Fruit fly (Drosophila melanogaster) whole organism, embryonic: ENCODE measurements around the gene CG15725.

Experiments
- CG11247 ChIP-seq: fragments of 200-800 bp; sonication (Bioruptor generic); IDR thresholded peaks from 2 replicates; pipeline ENCODE4 v1.3.6; 2022; ENCODE audit warnings: missing biosample characterization, missing genetic modification characterization
- CG1647 ChIP-seq: fragments of 200-800 bp; sonication (Bioruptor generic); optimal IDR thresholded peaks from 3 replicates; lab custom pipeline; 2016; ENCODE audit warnings: missing biosample characterization, missing genetic modification characterization
- CG16813 ChIP-seq: fragments of 200-800 bp; sonication (Bioruptor generic); IDR thresholded peaks from 3 replicates; pipeline ENCODE4 v1.3.6; 2022; ENCODE audit warnings: missing biosample characterization, missing genetic modification characterization; ENCODE audit not compliant: partially characterized antibody
- CG17361 ChIP-seq: fragments of 200-800 bp; sonication (Bioruptor generic); IDR thresholded peaks from 3 replicates; pipeline ENCODE4 v1.3.6; 2022; ENCODE audit warnings: missing biosample characterization, missing genetic modification characterization
- CG1792 ChIP-seq: fragments of 200-800 bp; sonication (Bioruptor generic); optimal IDR thresholded peaks from 2 replicates; lab custom pipeline; 2016; ENCODE audit warnings: missing biosample characterization, missing genetic modification characterization
- CG2202 ChIP-seq: fragments of 200-800 bp; sonication (Bioruptor generic); optimal IDR thresholded peaks from 2 replicates; lab custom pipeline; 2018; ENCODE audit warnings: missing biosample characterization, mild to moderate bottlenecking, missing genetic modification characterization
- CG31224 ChIP-seq: fragments of 200-800 bp; sonication (Bioruptor generic); IDR thresholded peaks from 2 replicates; pipeline ENCODE4 v1.3.6; 2022; ENCODE audit warnings: missing biosample characterization, missing genetic modification characterization
- CG32767 ChIP-seq: fragments of 200-800 bp; sonication (Bioruptor generic); IDR thresholded peaks from 2 replicates; pipeline ENCODE4 v1.3.6; 2022; ENCODE audit warnings: missing biosample characterization, missing genetic modification characterization
- CG32772 ChIP-seq: fragments of 200-800 bp; sonication (Bioruptor generic); IDR thresholded peaks from 2 replicates; pipeline ENCODE4 v1.3.6; 2022; ENCODE audit warnings: missing biosample characterization, missing genetic modification characterization
- CG33213 ChIP-seq: fragments of 200-800 bp; sonication (Bioruptor generic); optimal IDR thresholded peaks from 3 replicates; lab custom pipeline; 2016; ENCODE audit warnings: missing biosample characterization, missing genetic modification characterization
- CG33557 ChIP-seq: fragments of 200-800 bp; sonication (Bioruptor generic); optimal IDR thresholded peaks from 2 replicates; lab custom pipeline; 2019; ENCODE audit warnings: missing biosample characterization, mild to moderate bottlenecking, missing genetic modification characterization, moderate library complexity
- CG6272 ChIP-seq: fragments of 200-800 bp; sonication (Bioruptor generic); IDR thresholded peaks from 2 replicates; pipeline ENCODE4 v1.3.6; 2022; ENCODE audit warnings: missing biosample characterization, missing genetic modification characterization
- CG6683 ChIP-seq: fragments of 200-800 bp; sonication (Bioruptor generic); optimal IDR thresholded peaks from 2 replicates; lab custom pipeline; 2017; ENCODE audit warnings: missing biosample characterization, mild to moderate bottlenecking, missing genetic modification characterization, missing genetic modification reagents
- CG7745 ChIP-seq: fragments of 200-800 bp; sonication (Bioruptor generic); optimal IDR thresholded peaks from 2 replicates; lab custom pipeline; 2018; ENCODE audit warnings: missing biosample characterization, mild to moderate bottlenecking, missing genetic modification characterization, moderate library complexity
- CG7963 ChIP-seq: fragments of 200-800 bp; sonication (Bioruptor generic); IDR thresholded peaks from 3 replicates; pipeline ENCODE4 v1.3.6; 2022; ENCODE audit warnings: missing biosample characterization, missing genetic modification characterization; ENCODE audit not compliant: partially characterized antibody
- CoRest ChIP-seq: fragments of 200-800 bp; sonication (Bioruptor generic); optimal IDR thresholded peaks from 3 replicates; lab custom pipeline; 2018; ENCODE audit warnings: missing biosample characterization, mild to moderate bottlenecking, missing genetic modification characterization, moderate library complexity
- Dbx ChIP-seq: fragments of 200-800 bp; sonication (Bioruptor generic); IDR thresholded peaks from 3 replicates; pipeline ENCODE4 v1.3.6; 2022; ENCODE audit warnings: missing biosample characterization, missing genetic modification characterization
- GATAe ChIP-seq: fragments of 200-800 bp; sonication (Bioruptor generic); conservative IDR thresholded peaks from 2 replicates; pipeline ENCODE4 v1.3.6; 2022; ENCODE audit warnings: missing biosample characterization, missing genetic modification characterization
- H2.0 ChIP-seq: fragments of 200-800 bp; sonication (Bioruptor generic); IDR thresholded peaks from 2 replicates; pipeline ENCODE4 v1.3.6; 2022; ENCODE audit warnings: missing biosample characterization, missing genetic modification characterization
- HHEX ChIP-seq: fragments of 200-800 bp; sonication (Bioruptor generic); optimal IDR thresholded peaks from 3 replicates; lab custom pipeline; 2017; ENCODE audit warnings: missing biosample characterization, mild to moderate bottlenecking, missing genetic modification characterization, missing genetic modification reagents
- HLH54F ChIP-seq: fragments of 200-800 bp; sonication (Bioruptor generic); optimal IDR thresholded peaks from 3 replicates; lab custom pipeline; 2016; ENCODE audit warnings: missing biosample characterization, missing genetic modification characterization
- HLHmδ ChIP-seq: fragments of 200-800 bp; sonication (Bioruptor generic); optimal IDR thresholded peaks from 2 replicates; lab custom pipeline; 2018; ENCODE audit warnings: missing biosample characterization, mild to moderate bottlenecking, missing genetic modification characterization, moderate library complexity
- HmgD ChIP-seq: fragments of 200-800 bp; sonication (Bioruptor generic); optimal IDR thresholded peaks from 3 replicates; lab custom pipeline; 2016; ENCODE audit warnings: missing biosample characterization, missing genetic modification characterization
- MTF-1 ChIP-seq: fragments of 200-800 bp; sonication (Bioruptor generic); optimal IDR thresholded peaks from 2 replicates; lab custom pipeline; 2018; ENCODE audit warnings: missing biosample characterization, mild to moderate bottlenecking, missing genetic modification characterization, borderline replicate concordance
- Neu2 ChIP-seq: fragments of 200-800 bp; sonication (Bioruptor generic); optimal IDR thresholded peaks from 3 replicates; lab custom pipeline; 2016; ENCODE audit warnings: missing biosample characterization, missing genetic modification characterization, borderline replicate concordance
- Nf-YC ChIP-seq: fragments of 200-800 bp; optimal IDR thresholded peaks from 3 replicates; lab custom pipeline; 2019; ENCODE audit warnings: missing biosample characterization, mild to moderate bottlenecking, missing genetic modification characterization, moderate library complexity
- PHDP ChIP-seq: fragments of 200-800 bp; sonication (Bioruptor generic); optimal IDR thresholded peaks from 3 replicates; lab custom pipeline; 2018; ENCODE audit warnings: missing biosample characterization, mild to moderate bottlenecking, missing genetic modification characterization, moderate library complexity
- Sin3A ChIP-seq: fragments of >200 bp; optimal IDR thresholded peaks from 2 replicates; lab custom pipeline; 2018
- Six4 ChIP-seq: fragments of 200-800 bp; sonication (Bioruptor generic); optimal IDR thresholded peaks from 2 replicates; lab custom pipeline; 2016; ENCODE audit warnings: missing biosample characterization, missing genetic modification characterization
- Sry-δ ChIP-seq: fragments of 200-800 bp; sonication (Bioruptor generic); optimal IDR thresholded peaks from 2 replicates; lab custom pipeline; 2016; ENCODE audit warnings: missing biosample characterization, missing genetic modification characterization
- ab ChIP-seq: fragments of 200-800 bp; sonication (Bioruptor generic); optimal IDR thresholded peaks from 2 replicates; lab custom pipeline; 2016; ENCODE audit warnings: missing biosample characterization, missing genetic modification characterization
- az2 ChIP-seq: fragments of 200-800 bp; sonication (Bioruptor generic); optimal IDR thresholded peaks from 3 replicates; lab custom pipeline; 2016; ENCODE audit warnings: missing biosample characterization, missing genetic modification characterization
- croc ChIP-seq: fragments of 200-800 bp; sonication (Bioruptor generic); conservative IDR thresholded peaks from 3 replicates; pipeline ENCODE4 v1.3.6; 2022; ENCODE audit warnings: missing biosample characterization, missing genetic modification characterization
- disco-r ChIP-seq: fragments of 200-800 bp; sonication (Bioruptor generic); optimal IDR thresholded peaks from 2 replicates; lab custom pipeline; 2016; ENCODE audit warnings: missing biosample characterization, missing genetic modification characterization
- dpn ChIP-seq, 2 experiments: fragments of 200-800 bp; sonication (Bioruptor generic); optimal IDR thresholded peaks; 3 replicates each; lab custom pipeline; 2016; ENCODE audit warnings: missing biosample characterization in 2 of 2, missing genetic modification characterization in 2 of 2
- ems ChIP-seq: fragments of 200-800 bp; sonication (Bioruptor generic); optimal IDR thresholded peaks from 3 replicates; lab custom pipeline; 2016; ENCODE audit warnings: missing biosample characterization, missing genetic modification characterization
- fd102C ChIP-seq: fragments of 200-800 bp; sonication (Bioruptor generic); optimal IDR thresholded peaks from 2 replicates; lab custom pipeline; 2018; ENCODE audit warnings: missing biosample characterization, mild to moderate bottlenecking, missing genetic modification characterization, moderate library complexity
- gsb-n ChIP-seq: fragments of 200-800 bp; sonication (Bioruptor generic); optimal IDR thresholded peaks from 3 replicates; lab custom pipeline; 2018; ENCODE audit warnings: missing biosample characterization, mild to moderate bottlenecking, missing genetic modification characterization
- ham ChIP-seq: fragments of 200-800 bp; sonication (Bioruptor generic); IDR thresholded peaks from 2 replicates; pipeline ENCODE4 v1.3.6; 2022; ENCODE audit warnings: missing biosample characterization, missing genetic modification characterization
- hb ChIP-seq: fragments of 200-800 bp; sonication (Bioruptor generic); IDR thresholded peaks from 3 replicates; pipeline ENCODE4 v1.3.6; 2022; ENCODE audit warnings: missing biosample characterization, missing genetic modification characterization; ENCODE audit not compliant: partially characterized antibody
- insv ChIP-seq, 2 experiments: fragments of 200-800 bp; sonication (Bioruptor generic); optimal IDR thresholded peaks; 3 replicates each; lab custom pipeline; 2016 to 2018; ENCODE audit warnings: missing biosample characterization in 2 of 2, missing genetic modification characterization in 2 of 2
- knrl ChIP-seq: fragments of 200-800 bp; sonication (Bioruptor generic); IDR thresholded peaks from 3 replicates; pipeline ENCODE4 v1.3.6; 2022; ENCODE audit warnings: missing biosample characterization, missing genetic modification characterization; ENCODE audit not compliant: partially characterized antibody
- lbe ChIP-seq: fragments of 200-800 bp; sonication (Bioruptor generic); optimal IDR thresholded peaks from 2 replicates; lab custom pipeline; 2016; ENCODE audit warnings: missing biosample characterization, mild to moderate bottlenecking, missing genetic modification characterization
- mirr ChIP-seq: fragments of 200-800 bp; sonication (Bioruptor generic); optimal IDR thresholded peaks from 3 replicates; lab custom pipeline; 2018; ENCODE audit warnings: missing biosample characterization, mild to moderate bottlenecking, missing genetic modification characterization
- pros ChIP-seq: fragments of 200-800 bp; sonication (Bioruptor generic); optimal IDR thresholded peaks from 3 replicates; lab custom pipeline; 2019; ENCODE audit warnings: missing biosample characterization, mild to moderate bottlenecking, missing genetic modification characterization, moderate library complexity
- pzg ChIP-seq: fragments of 200-800 bp; sonication (Bioruptor generic); optimal IDR thresholded peaks from 3 replicates; lab custom pipeline; 2018; ENCODE audit warnings: missing biosample characterization, mild to moderate bottlenecking, missing genetic modification characterization, moderate library complexity
- tup ChIP-seq: fragments of 200-800 bp; sonication (Bioruptor generic); optimal IDR thresholded peaks from 2 replicates; lab custom pipeline; 2016; ENCODE audit warnings: missing biosample characterization, mild to moderate bottlenecking, missing genetic modification characterization, moderate library complexity
- z ChIP-seq: fragments of 200-800 bp; sonication (Bioruptor generic); IDR thresholded peaks from 3 replicates; pipeline ENCODE4 v1.3.6; 2022; ENCODE audit warnings: missing biosample characterization, missing genetic modification characterization
- zfh1 ChIP-seq: fragments of 200-800 bp; sonication (Bioruptor generic); IDR thresholded peaks from 3 replicates; pipeline ENCODE4 v1.3.6; 2022; ENCODE audit warnings: missing biosample characterization, missing genetic modification characterization

CG15725 gene

dm6 chrX:12750928-12751631, 45.4 kb downstream of the CG15725 start (continued):
- TF ChIP-seq fd102C (GFP tag; lab: Kevin White, UChicago): peak; percentile 96
- TF ChIP-seq knrl (GFP tag; lab: Robert Waterston, UW): peak; percentile 62; the same call in 2 of the 3 replicates
- TF ChIP-seq CG1792 (GFP tag; lab: Kevin White, UChicago): peak; percentile 100
- TF ChIP-seq Six4 (GFP tag; lab: Kevin White, UChicago): peak; percentile 100
- TF ChIP-seq CG31224 (GFP tag; lab: Robert Waterston, UW): peak; percentile 99
- peak; percentile 88 for TF ChIP-seq Sry-δ (GFP tag; lab: Kevin White, UChicago)
- TF ChIP-seq Nf-YC (tag; lab: Kevin White, UChicago): peak; percentile 96
- TF ChIP-seq az2: peak; percentile 100
- TF ChIP-seq CG6272: peak; percentile 99
- TF ChIP-seq CG7745 (tag; lab: Kevin White, UChicago): peak; percentile 1
- peak; percentile 99 for TF ChIP-seq H2.0
- TF ChIP-seq CG11247 (GFP tag; lab: Robert Waterston, UW): peak; percentile 99
- peak; percentile 71; the same call in 2 of the 3 replicates for TF ChIP-seq z
- peak; percentile 100 for TF ChIP-seq ham
- TF ChIP-seq CG17361 (GFP tag; lab: Robert Waterston, UW): peak; percentile 100
- TF ChIP-seq CG7963 (GFP tag; lab: Robert Waterston, UW): peak; percentile 62; the same call in 2 of the 3 replicates
- peak; percentile 85 to 90 for TF ChIP-seq insv (GFP tag; optimal IDR thresholded peaks at IDR 0.05; lab: Kevin White, UChicago)
- TF ChIP-seq mirr (GFP tag; lab: Kevin White, UChicago): peak; percentile 99
- no peak for TF ChIP-seq HLHmδ (GFP tag; lab: Kevin White, UChicago)
- TF ChIP-seq Neu2: peak; percentile 97
- TF ChIP-seq Sin3A (lab: Kevin White, UChicago): no peak
- peak; percentile 100 for TF ChIP-seq CG32767 (GFP tag; lab: Robert Waterston, UW)
- TF ChIP-seq CG1647 (GFP tag; lab: Kevin White, UChicago): peak; percentile 100
- TF ChIP-seq lbe (GFP tag; lab: Kevin White, UChicago): peak; percentile 97
- TF ChIP-seq HLH54F: peak; percentile 100
- peak; percentile 99 for TF ChIP-seq CG33557 (GFP tag; lab: Kevin White, UChicago)
- TF ChIP-seq disco-r (GFP tag; lab: Kevin White, UChicago): peak; percentile 100
- TF ChIP-seq MTF-1 (GFP tag; lab: Kevin White, UChicago): peak; percentile 97
- TF ChIP-seq hb (GFP tag; lab: Robert Waterston, UW): peak; percentile 73; the same call in 2 of the 3 replicates
- peak; percentile 100 for TF ChIP-seq CG33213
- TF ChIP-seq CG6683 (GFP tag; lab: Kevin White, UChicago): peak; percentile 99
- TF ChIP-seq pros (GFP tag; lab: Kevin White, UChicago): no peak
- peak; percentile 99 for TF ChIP-seq tup (GFP tag; lab: Kevin White, UChicago)
- TF ChIP-seq Dbx: peak; percentile 100
- TF ChIP-seq CG2202 (tag; lab: Kevin White, UChicago): peak; percentile 95
- TF ChIP-seq PHDP (tag; lab: Kevin White, UChicago): peak; percentile 100
- TF ChIP-seq ems: peak; percentile 100
- peak; percentile 99 for TF ChIP-seq gsb-n (tag; lab: Kevin White, UChicago)
- TF ChIP-seq dpn (GFP tag; optimal IDR thresholded peaks at IDR 0.05; lab: Kevin White, UChicago): peak; percentile 100
- TF ChIP-seq HHEX: peak; percentile 100
- TF ChIP-seq CG16813 (GFP tag; lab: Robert Waterston, UW): peak; percentile 58
- peak; percentile 99 for TF ChIP-seq croc (GFP tag; lab: Robert Waterston, UW)
- peak; percentile 99 for TF ChIP-seq zfh1
- TF ChIP-seq pzg (GFP tag; lab: Kevin White, UChicago): peak; percentile 46
- TF ChIP-seq ab (GFP tag; lab: Kevin White, UChicago): peak; percentile 99
- peak; percentile 99 for TF ChIP-seq CG32772 (GFP tag; lab: Robert Waterston, UW)
- TF ChIP-seq CoRest: peak; percentile 100
- peak; percentile 99 for TF ChIP-seq HmgD (GFP tag; lab: Kevin White, UChicago)
- TF ChIP-seq GATAe (GFP tag; lab: Robert Waterston, UW): peak; percentile 99
